Fruit fly (Drosophila melanogaster) whole organism, embryonic: ENCODE measurements around the gene NitFhit.
A peak's percentile ranks its signal among the peaks of the same experiment; 100 is the strongest.

ENCODE experiments used
- Adf1 ChIP-seq: fragments of 200-800 bp; sonication (Bioruptor generic); IDR thresholded peaks from 2 replicates; pipeline ENCODE4 v1.3.6; 2022; ENCODE audit warnings: missing biosample characterization, missing genetic modification characterization
- Antp ChIP-seq: fragments of 200-800 bp; sonication (Bioruptor generic); optimal IDR thresholded peaks from 3 replicates; lab custom pipeline; 2016; ENCODE audit warnings: missing biosample characterization, missing genetic modification characterization
- Atf6 ChIP-seq: fragments of 200-800 bp; sonication (Bioruptor generic); IDR thresholded peaks from 2 replicates; pipeline ENCODE4 v1.3.6; 2022; ENCODE audit warnings: missing biosample characterization, missing genetic modification characterization
- Awh ChIP-seq: fragments of 200-800 bp; sonication (Bioruptor generic); IDR thresholded peaks from 2 replicates; pipeline ENCODE4, ENCODE4 v1.3.6; 2022; ENCODE audit warnings: missing biosample characterization, missing genetic modification characterization
- CG10654 ChIP-seq: fragments of 200-800 bp; sonication (Bioruptor generic); optimal IDR thresholded peaks from 2 replicates; lab custom pipeline; 2016; ENCODE audit warnings: missing biosample characterization, missing genetic modification characterization
- CG11085 ChIP-seq: fragments of 200-800 bp; sonication (Bioruptor generic); IDR thresholded peaks from 2 replicates; pipeline ENCODE4 v1.3.6; 2022; ENCODE audit warnings: missing biosample characterization, missing genetic modification characterization
- CG11695 ChIP-seq: fragments of 200-800 bp; sonication (Bioruptor generic); IDR thresholded peaks from 3 replicates; pipeline ENCODE4 v1.3.6; 2022; ENCODE audit warnings: missing biosample characterization, missing genetic modification characterization
- CG13296 ChIP-seq: fragments of 200-800 bp; sonication (Bioruptor generic); optimal IDR thresholded peaks from 3 replicates; lab custom pipeline; 2018; ENCODE audit warnings: missing biosample characterization, mild to moderate bottlenecking, missing genetic modification characterization
- CG13424 ChIP-seq: fragments of 200-800 bp; sonication (Bioruptor generic); optimal IDR thresholded peaks from 2 replicates; lab custom pipeline; 2019; ENCODE audit warnings: missing biosample characterization, mild to moderate bottlenecking, missing genetic modification characterization, moderate library complexity
- CG14667 ChIP-seq: fragments of 200-800 bp; sonication (Bioruptor generic); IDR thresholded peaks from 2 replicates; pipeline ENCODE4 v1.3.6; 2022; ENCODE audit warnings: missing biosample characterization, missing genetic modification characterization
- CG14710 ChIP-seq: fragments of 200-800 bp; sonication (Bioruptor generic); optimal IDR thresholded peaks from 3 replicates; lab custom pipeline; 2019; ENCODE audit warnings: missing biosample characterization, mild to moderate bottlenecking, missing genetic modification characterization, moderate library complexity
- CG14965 ChIP-seq: fragments of 200-800 bp; sonication (Bioruptor generic); optimal IDR thresholded peaks from 2 replicates; lab custom pipeline; 2016; ENCODE audit warnings: missing biosample characterization, missing genetic modification characterization, borderline replicate concordance
- CG16813 ChIP-seq: fragments of 200-800 bp; sonication (Bioruptor generic); IDR thresholded peaks from 3 replicates; pipeline ENCODE4 v1.3.6; 2022; ENCODE audit warnings: missing biosample characterization, missing genetic modification characterization; ENCODE audit not compliant: partially characterized antibody
- CG16863 ChIP-seq: fragments of 200-800 bp; sonication (Bioruptor generic); optimal IDR thresholded peaks from 3 replicates; lab custom pipeline; 2016; ENCODE audit warnings: missing biosample characterization, missing genetic modification characterization
- CG3065 ChIP-seq: fragments of 200-800 bp; sonication (Bioruptor generic); optimal IDR thresholded peaks from 2 replicates; lab custom pipeline; 2016; ENCODE audit warnings: missing biosample characterization, missing genetic modification characterization
- CG32767 ChIP-seq: fragments of 200-800 bp; sonication (Bioruptor generic); IDR thresholded peaks from 2 replicates; pipeline ENCODE4 v1.3.6; 2022; ENCODE audit warnings: missing biosample characterization, missing genetic modification characterization
- CG33557 ChIP-seq: fragments of 200-800 bp; sonication (Bioruptor generic); optimal IDR thresholded peaks from 2 replicates; lab custom pipeline; 2019; ENCODE audit warnings: missing biosample characterization, mild to moderate bottlenecking, missing genetic modification characterization, moderate library complexity
- CG6175 ChIP-seq: fragments of 200-800 bp; sonication (Bioruptor generic); IDR thresholded peaks from 3 replicates; pipeline ENCODE4 v1.3.6; 2022; ENCODE audit warnings: missing biosample characterization, missing genetic modification characterization
- CG6683 ChIP-seq: fragments of 200-800 bp; sonication (Bioruptor generic); optimal IDR thresholded peaks from 2 replicates; lab custom pipeline; 2017; ENCODE audit warnings: missing biosample characterization, mild to moderate bottlenecking, missing genetic modification characterization, missing genetic modification reagents
- CG9876 ChIP-seq: fragments of 200-800 bp; sonication (Bioruptor generic); optimal IDR thresholded peaks from 2 replicates; lab custom pipeline; 2016; ENCODE audit warnings: missing biosample characterization, missing genetic modification characterization
- CkIIα-i1 ChIP-seq: fragments of 200-800 bp; sonication (Bioruptor generic); IDR thresholded peaks from 2 replicates; pipeline ENCODE4 v1.3.6; 2022; ENCODE audit warnings: missing biosample characterization, missing genetic modification characterization
- Dad ChIP-seq: fragments of 200-800 bp; sonication (Bioruptor generic); optimal IDR thresholded peaks from 3 replicates; lab custom pipeline; 2016; ENCODE audit warnings: missing biosample characterization, missing genetic modification characterization
- Doc2 ChIP-seq: fragments of 200-800 bp; sonication (Bioruptor generic); IDR thresholded peaks from 2 replicates; pipeline ENCODE4 v1.3.6; 2022; ENCODE audit warnings: missing biosample characterization, missing genetic modification characterization
- Eip74EF ChIP-seq, 2 experiments: fragments of 200-800 bp in 1 of 2; fragments of >200 bp in 1 of 2; sonication (Bioruptor generic) in 1 of 2; optimal IDR thresholded peaks; 2 replicates each; lab custom pipeline; 2017 to 2019; ENCODE audit warnings: missing biosample characterization in 2 of 2, missing genetic modification characterization in 2 of 2, mild to moderate bottlenecking in 1 of 2, moderate library complexity in 1 of 2
- Hand ChIP-seq: fragments of 200-800 bp; sonication (Bioruptor generic); optimal IDR thresholded peaks from 2 replicates; lab custom pipeline; 2017; ENCODE audit warnings: mild to moderate bottlenecking, missing biosample characterization, missing genetic modification reagents, missing genetic modification characterization
- Hr51 ChIP-seq, 2 experiments: fragments of 200-800 bp; sonication (Bioruptor generic); optimal IDR thresholded peaks; 2 replicates in 1 of 2; 3 replicates in 1 of 2; lab custom pipeline; 2016 to 2018; ENCODE audit warnings: missing biosample characterization in 2 of 2, missing genetic modification characterization in 2 of 2, mild to moderate bottlenecking in 1 of 2, moderate library complexity in 1 of 2
- Meics ChIP-seq: fragments of 200-800 bp; sonication (Bioruptor generic); optimal IDR thresholded peaks from 2 replicates; lab custom pipeline; 2017; ENCODE audit warnings: missing biosample characterization, mild to moderate bottlenecking, missing genetic modification characterization
- NFAT ChIP-seq: fragments of 200-800 bp; sonication (Bioruptor generic); IDR thresholded peaks from 2 replicates; pipeline ENCODE4 v1.3.6; 2022; ENCODE audit warnings: missing biosample characterization, missing genetic modification characterization
- Sin3A ChIP-seq: fragments of >200 bp; optimal IDR thresholded peaks from 2 replicates; lab custom pipeline; 2018
- Six4 ChIP-seq: fragments of 200-800 bp; sonication (Bioruptor generic); optimal IDR thresholded peaks from 2 replicates; lab custom pipeline; 2016; ENCODE audit warnings: missing biosample characterization, missing genetic modification characterization
- Xbp1 ChIP-seq: fragments of 200-800 bp; sonication (Bioruptor generic); optimal IDR thresholded peaks from 3 replicates; lab custom pipeline; 2016; ENCODE audit warnings: missing biosample characterization, mild to moderate bottlenecking, missing genetic modification characterization
- abd-A ChIP-seq: fragments of 200-800 bp; sonication (Bioruptor generic); optimal IDR thresholded peaks from 3 replicates; lab custom pipeline; 2019; ENCODE audit warnings: missing biosample characterization, mild to moderate bottlenecking, missing genetic modification characterization, moderate library complexity
- ac ChIP-seq: fragments of 200-800 bp; sonication (Bioruptor generic); optimal IDR thresholded peaks from 3 replicates; lab custom pipeline; 2017; ENCODE audit warnings: missing biosample characterization, mild to moderate bottlenecking, missing genetic modification characterization
- ash1 ChIP-seq: fragments of 200-800 bp; sonication (Bioruptor generic); optimal IDR thresholded peaks from 2 replicates; lab custom pipeline; 2018; ENCODE audit warnings: missing biosample characterization, mild to moderate bottlenecking, missing genetic modification characterization
- br ChIP-seq: fragments of >200 bp; optimal IDR thresholded peaks from 2 replicates; lab custom pipeline; 2017
- chinmo ChIP-seq: fragments of 200-800 bp; sonication (Bioruptor generic); IDR thresholded peaks from 4 replicates; pipeline ENCODE4 v1.3.6; 2022; ENCODE audit warnings: missing biosample characterization, missing genetic modification characterization; ENCODE audit not compliant: partially characterized antibody
- ci ChIP-seq: fragments of 200-800 bp; sonication (Bioruptor generic); IDR thresholded peaks from 3 replicates; pipeline ENCODE4 v1.3.6; 2022; ENCODE audit warnings: missing biosample characterization, missing genetic modification characterization
- dati ChIP-seq: fragments of 200-800 bp; sonication (Bioruptor generic); IDR thresholded peaks from 2 replicates; pipeline ENCODE4 v1.3.6; 2022; ENCODE audit warnings: missing biosample characterization, missing genetic modification characterization
- fd102C ChIP-seq: fragments of 200-800 bp; sonication (Bioruptor generic); optimal IDR thresholded peaks from 2 replicates; lab custom pipeline; 2018; ENCODE audit warnings: missing biosample characterization, mild to moderate bottlenecking, missing genetic modification characterization, moderate library complexity
- fru ChIP-seq: fragments of >200 bp; optimal IDR thresholded peaks from 2 replicates; lab custom pipeline; 2017
- gce ChIP-seq: fragments of 200-800 bp; sonication (Bioruptor generic); IDR thresholded peaks from 3 replicates; pipeline ENCODE4 v1.3.6; 2022; ENCODE audit warnings: missing biosample characterization, missing genetic modification characterization
- gcm2 ChIP-seq: fragments of 200-800 bp; sonication (Bioruptor generic); optimal IDR thresholded peaks from 2 replicates; lab custom pipeline; 2016; ENCODE audit warnings: missing biosample characterization, missing genetic modification characterization
- hkb ChIP-seq, 2 experiments: fragments of 200-800 bp in 1 of 2; fragments of >200 bp in 1 of 2; sonication (Bioruptor generic) in 1 of 2; IDR thresholded peaks in 1 of 2; optimal IDR thresholded peaks in 1 of 2; 2 replicates each; pipeline versions ENCODE4 v1.3.6 to Lab custom; 2017 to 2022; ENCODE audit warnings: missing biosample characterization in 1 of 2, missing genetic modification characterization in 1 of 2
- sna ChIP-seq: fragments of 200-800 bp; sonication (Bioruptor generic); IDR thresholded peaks from 2 replicates; pipeline ENCODE4 v1.3.6; 2022; ENCODE audit warnings: missing biosample characterization, missing genetic modification characterization; ENCODE audit not compliant: partially characterized antibody
- sr ChIP-seq: fragments of 200-800 bp; sonication (Bioruptor generic); IDR thresholded peaks from 3 replicates; pipeline ENCODE4 v1.3.6; 2022; ENCODE audit warnings: missing biosample characterization, missing genetic modification characterization
- tna ChIP-seq: fragments of 200-800 bp; sonication (Bioruptor generic); IDR thresholded peaks from 2 replicates; pipeline ENCODE4 v1.3.6; 2022; ENCODE audit warnings: missing biosample characterization, missing genetic modification characterization; ENCODE audit not compliant: partially characterized antibody
- trh ChIP-seq: fragments of 200-800 bp; sonication (Bioruptor generic); optimal IDR thresholded peaks from 2 replicates; lab custom pipeline; 2016; ENCODE audit warnings: missing biosample characterization, missing genetic modification characterization
- zen2 ChIP-seq: fragments of 200-800 bp; sonication (Bioruptor generic); IDR thresholded peaks from 3 replicates; pipeline ENCODE4 v1.3.6; 2022; ENCODE audit warnings: missing biosample characterization, missing genetic modification characterization; ENCODE audit not compliant: partially characterized antibody

Gene NitFhit

DNA sequence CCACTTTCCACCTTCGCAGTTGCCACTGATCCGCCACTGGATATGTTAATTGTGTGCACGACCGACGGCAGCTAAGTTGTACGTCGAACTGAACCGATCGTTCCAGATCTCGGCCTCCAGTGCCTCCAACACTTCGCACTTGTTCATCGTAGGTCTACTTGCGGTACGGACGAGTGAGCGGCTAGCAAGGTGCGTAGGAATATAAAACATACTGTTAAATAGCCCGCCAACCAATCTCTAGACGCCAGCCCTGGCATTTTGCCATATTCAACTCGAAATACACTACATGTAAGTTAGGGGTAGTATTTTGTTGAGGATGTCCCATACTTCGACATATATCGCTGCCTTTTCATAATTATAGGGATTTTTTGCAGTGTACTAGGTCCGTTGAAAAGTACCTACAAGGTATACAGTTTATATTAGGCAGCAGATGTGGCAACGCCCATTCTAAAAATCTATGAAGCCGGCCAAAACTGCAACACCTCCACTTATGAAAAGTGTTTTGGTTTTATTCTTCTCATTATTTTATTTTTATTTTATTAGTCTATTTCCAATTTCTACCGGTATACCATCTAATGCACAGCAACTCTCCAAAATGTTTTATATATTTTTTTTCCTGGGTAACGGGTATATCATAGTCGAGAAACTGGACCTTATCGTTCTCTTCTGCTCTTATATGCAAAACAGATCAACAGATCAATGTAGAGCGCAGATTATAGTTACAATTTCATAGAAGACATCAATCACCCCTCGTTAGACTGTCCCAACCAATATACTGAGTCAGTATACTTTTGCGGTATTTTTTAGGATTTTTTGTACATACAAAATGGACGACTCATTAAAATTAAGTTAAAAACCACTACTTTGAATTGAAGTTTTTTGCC lies 19.7 kb downstream of the NitFhit start, which contains the start of the genes pyx and CG33229 (continued):
- TF ChIP-seq Six4 (GFP tag; lab: Kevin White, UChicago) (peak; percentile 78), Xbp1 (GFP tag; lab: Kevin White, UChicago) (peak; percentile 91), CG32767 (GFP tag; lab: Robert Waterston, UW) (peak; percentile 8; the same call in 1 of the 2 replicates), CG3065 (peak; percentile 44), CG33557 (GFP tag; lab: Kevin White, UChicago) (peak; percentile 41), trh (peak; percentile 59), CkIIα-i1 (GFP tag; lab: Robert Waterston, UW) (0 out of 2 replicates have a peak, but pooled peaks have one; percentile 11), CG16813 (no peak), CG6175 (GFP tag; lab: Robert Waterston, UW) (peak; percentile 61; the same call in 1 of the 3 replicates), Adf1 (GFP tag; lab: Robert Waterston, UW) (no peak), Hr51 (GFP tag; optimal IDR thresholded peaks at IDR 0.05; lab: Kevin White, UChicago) (peak; percentile 71 to 84), sr (GFP tag; lab: Robert Waterston, UW) (no peak), CG11085 (peak; percentile 72), abd-A (tag; lab: Kevin White, UChicago) (no peak), CG13296 (GFP tag; lab: Kevin White, UChicago) (peak; percentile 77), CG9876 (GFP tag; lab: Kevin White, UChicago) (peak; percentile 78), fd102C (no peak), hkb (optimal IDR thresholded peaks at IDR 0.05; lab: Kevin White, UChicago) (peak; percentile 83), hkb (GFP tag; IDR thresholded peaks at IDR 0.05; lab: Robert Waterston, UW) (peak; percentile 68), gcm2 (peak; percentile 74), CG6683 (GFP tag; lab: Kevin White, UChicago) (peak; percentile 13), br (no peak), ci (GFP tag; lab: Robert Waterston, UW) (peak; percentile 64), dati (no peak), sna (GFP tag; lab: Robert Waterston, UW) (peak; percentile 19; the same call in 1 of the 2 replicates), chinmo (no peak), CG14965 (GFP tag; lab: Kevin White, UChicago) (no peak), ac (GFP tag; lab: Kevin White, UChicago) (no peak), CG11695 (GFP tag; lab: Robert Waterston, UW) (peak; percentile 69; the same call in 1 of the 3 replicates), CG14710 (tag; lab: Kevin White, UChicago) (peak; percentile 77), Antp (GFP tag; lab: Kevin White, UChicago) (peak; percentile 80), zen2 (GFP tag; lab: Robert Waterston, UW) (no peak), Doc2 (0 out of 2 replicates have a peak, but pooled peaks have one; percentile 45), CG10654 (GFP tag; lab: Kevin White, UChicago) (peak; percentile 83), CG13424 (tag; lab: Kevin White, UChicago) (peak; percentile 87), Sin3A (lab: Kevin White, UChicago) (no peak), NFAT (GFP tag; lab: Robert Waterston, UW) (peak; percentile 89), ash1 (GFP tag; lab: Kevin White, UChicago) (no peak), Dad (GFP tag; lab: Kevin White, UChicago) (peak; percentile 55), Meics (GFP tag; lab: Kevin White, UChicago) (peak; percentile 89), Atf6 (GFP tag; lab: Robert Waterston, UW) (peak; percentile 75), CG16863 (GFP tag; lab: Kevin White, UChicago) (peak; percentile 70), Eip74EF (GFP tag; optimal IDR thresholded peaks at IDR 0.05; lab: Kevin White, UChicago) (no peak), CG14667 (peak; percentile 67), Hand (peak; percentile 63), fru (lab: Kevin White, UChicago) (no peak), tna (no peak; the same call in 1 of the 2 replicates), Awh (GFP tag; lab: Robert Waterston, UW) (peak; percentile 20; the same call in 1 of the 2 replicates), gce (GFP tag; lab: Robert Waterston, UW) (peak; percentile 60; the same call in 2 of the 3 replicates)
